Fruit fly (Drosophila melanogaster) S2 (cell line): ENCODE data around the gene Teh4.

Experiments used
- CG8478 ChIP-seq: fragments of >200 bp; optimal IDR thresholded peaks from 2 replicates; lab custom pipeline; 2018
- CTCF ChIP-seq, 2 experiments: fragments of >200 bp; optimal IDR thresholded peaks; 2 replicates each; lab custom pipeline; 2018

- no peak for TF ChIP-seq CG8478 (lab: Kevin White, UChicago)
- no peak for TF ChIP-seq CTCF (optimal IDR thresholded peaks at IDR 0.05; lab: Kevin White, UChicago)
Measured at dm6 chr3L:4221792-4222191, 43.7 kb upstream of the Teh4 start.
